Fruit fly (Drosophila melanogaster) Kc167 (cell line): ENCODE measurements around the gene CG5808.

Experiments used
- Myc ChIP-seq: fragments of >200 bp; optimal IDR thresholded peaks from 2 replicates; lab custom pipeline; 2017; ENCODE audit warnings: missing external identifiers
- Sin3A ChIP-seq: fragments of >200 bp; optimal IDR thresholded peaks from 2 replicates; lab custom pipeline; 2018; ENCODE audit warnings: missing external identifiers
- h ChIP-seq: fragments of >200 bp; optimal IDR thresholded peaks from 3 replicates; lab custom pipeline; 2018; ENCODE audit warnings: missing external identifiers
- insv ChIP-seq: fragments of >200 bp; optimal IDR thresholded peaks from 3 replicates; lab custom pipeline; 2018; ENCODE audit warnings: missing external identifiers
- psq ChIP-seq: fragments of >200 bp; optimal IDR thresholded peaks from 2 replicates; lab custom pipeline; 2017; ENCODE audit warnings: missing external identifiers
- ttk ChIP-seq: sonication (Bioruptor generic); optimal IDR thresholded peaks from 2 replicates; lab custom pipeline; 2017; ENCODE audit warnings: missing external identifiers

The CG5808 gene

DNA sequence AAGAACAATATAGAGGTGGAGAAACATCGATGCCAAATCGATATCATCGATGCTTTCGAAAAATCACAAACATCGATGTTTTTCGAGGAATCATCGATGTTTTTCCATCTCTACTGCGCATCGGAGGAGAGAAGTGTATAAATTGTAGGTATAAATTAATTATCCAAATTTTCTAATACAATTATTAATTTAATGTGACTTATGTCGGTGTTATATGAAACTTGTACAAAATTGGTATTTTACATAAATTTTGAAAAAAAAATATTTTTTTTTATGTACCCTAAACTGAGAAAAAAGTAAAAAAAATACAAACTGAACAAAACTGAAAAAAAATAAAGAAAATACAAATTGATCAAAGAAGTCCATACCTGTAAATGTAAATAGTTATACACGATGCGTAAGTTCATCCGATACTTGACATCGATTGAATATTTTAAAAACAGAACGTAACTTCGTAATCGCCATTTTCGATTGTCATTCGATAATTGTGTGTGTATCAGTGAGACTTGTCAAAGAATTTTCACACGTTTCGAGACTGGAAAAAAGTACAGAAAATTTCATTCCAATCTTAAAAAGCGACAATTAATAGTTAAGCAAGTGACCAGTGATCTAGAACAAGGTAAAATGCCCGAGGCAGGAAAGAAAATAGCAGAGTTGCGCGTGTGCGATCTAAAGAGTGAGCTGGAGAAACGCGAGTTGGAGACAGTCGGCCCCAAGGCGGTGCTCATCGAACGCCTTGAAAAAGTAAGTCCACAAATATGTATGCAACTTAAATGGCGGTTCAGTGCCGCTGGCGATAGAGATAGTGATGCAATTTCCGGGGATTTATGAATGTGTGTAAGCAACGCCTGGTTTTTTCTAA is at the start of gene CG5808, which contains the start of gene Saf-B:
CG5808 (minus strand) TSS at position 15 of the 862 bp plus-strand sequence.
Saf-B (plus strand) TSS at position 472 of the 862 bp plus-strand sequence.
- no peak for TF ChIP-seq Sin3A (lab: Kevin White, UChicago)
- no peak for TF ChIP-seq ttk (lab: Kevin White, UChicago)
- no peak for TF ChIP-seq psq
- TF ChIP-seq insv (lab: Kevin White, UChicago): no peak
- no peak for TF ChIP-seq Myc (lab: Kevin White, UChicago)
- TF ChIP-seq h (lab: Kevin White, UChicago): no peak

DNA sequence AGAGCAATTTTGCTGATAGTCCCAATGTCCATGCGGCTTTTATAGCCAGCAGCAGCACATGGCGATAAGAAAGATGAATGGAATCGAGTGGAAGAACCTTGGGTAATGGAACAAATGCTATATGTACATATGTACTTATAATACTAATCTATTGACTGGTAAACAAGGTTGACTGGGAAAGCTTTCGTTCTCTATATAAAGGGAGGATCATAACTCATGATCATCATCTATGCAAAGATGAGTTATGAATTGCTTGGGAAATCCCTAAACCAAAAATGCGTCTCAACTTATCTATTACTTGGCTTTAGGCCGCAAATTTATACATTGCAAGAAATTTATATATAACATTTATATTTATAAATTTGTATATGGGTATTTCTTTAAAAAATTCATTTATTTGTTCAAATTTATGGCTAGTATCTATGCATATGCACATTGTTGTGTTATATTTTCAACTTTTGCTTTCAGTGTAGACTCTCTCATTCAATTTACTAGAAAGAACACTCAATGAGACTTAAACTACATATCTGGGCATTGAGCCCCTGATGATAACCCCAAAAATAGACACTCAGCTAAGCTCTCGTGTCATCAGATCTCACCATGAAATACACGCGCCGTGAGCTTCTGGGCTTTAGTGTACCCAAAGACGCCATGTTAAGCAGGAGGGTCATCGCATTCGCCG is 48.1 kb upstream of the CG5808 start, which contains the start of the genes Srg1 and Elal:
Srg1 (minus strand) TSS at position 14 of the 682 bp plus-strand sequence.
Elal (plus strand) TSS at position 632 of the 682 bp plus-strand sequence.
- TF ChIP-seq h (lab: Kevin White, UChicago) (no peak), ttk (lab: Kevin White, UChicago) (no peak), Sin3A (lab: Kevin White, UChicago) (no peak), Myc (lab: Kevin White, UChicago) (no peak), insv (lab: Kevin White, UChicago) (no peak), psq (no peak)

DNA sequence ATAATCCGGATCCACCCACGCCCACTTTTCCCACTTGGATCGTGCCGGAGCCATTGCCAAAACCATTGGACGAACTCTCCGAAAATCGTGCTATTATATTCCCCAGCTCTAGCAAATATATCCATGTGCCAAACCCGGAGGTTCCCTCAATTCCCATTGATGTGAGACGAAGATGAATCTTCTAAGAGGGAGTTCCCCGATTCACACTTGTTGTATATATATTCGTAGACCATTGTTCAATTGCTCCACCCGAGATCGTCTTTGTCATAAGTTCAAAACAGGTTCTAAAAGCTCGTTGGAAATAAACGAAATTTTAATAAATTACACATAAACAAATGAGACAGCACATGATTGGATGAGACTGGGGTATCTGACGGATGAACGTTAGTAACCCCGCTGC is 47.1 kb upstream of the CG5808 start:
- TF ChIP-seq Sin3A (lab: Kevin White, UChicago): no peak
- no peak for TF ChIP-seq insv (lab: Kevin White, UChicago)
- no peak for TF ChIP-seq psq
- no peak for TF ChIP-seq Myc (lab: Kevin White, UChicago)

DNA sequence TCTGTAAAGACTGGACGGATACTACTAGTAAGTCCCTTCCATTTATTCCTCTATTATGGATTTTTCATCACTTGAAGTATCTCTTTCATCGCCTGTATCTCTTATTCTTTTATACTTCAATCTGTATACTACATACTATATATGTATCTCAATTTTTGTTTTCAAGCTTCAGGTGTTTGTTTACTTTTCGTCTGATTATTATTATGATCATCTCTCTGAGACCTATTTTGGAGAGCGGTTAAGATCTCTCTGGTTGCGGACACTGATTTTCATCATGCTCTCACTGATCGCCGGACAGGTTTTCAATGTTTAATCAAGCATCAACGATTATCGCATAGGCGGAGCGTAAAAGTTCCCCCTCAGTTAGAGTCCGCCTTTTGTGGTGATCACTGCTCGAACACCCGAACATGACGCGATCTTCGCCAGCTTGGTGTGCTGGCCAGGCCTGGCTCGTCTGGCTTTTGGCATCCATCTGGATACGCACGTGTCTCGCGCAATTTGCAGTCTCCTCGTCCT is 45.8 kb upstream of the CG5808 start, which contains the start of gene CG7016:
CG7016 (plus strand) TSS at position 358 of the 516 bp plus-strand sequence.
- TF ChIP-seq Myc (lab: Kevin White, UChicago) (no peak), insv (lab: Kevin White, UChicago) (no peak), ttk (lab: Kevin White, UChicago) (no peak), h (lab: Kevin White, UChicago) (no peak), psq (no peak), Sin3A (lab: Kevin White, UChicago) (no peak)

DNA sequence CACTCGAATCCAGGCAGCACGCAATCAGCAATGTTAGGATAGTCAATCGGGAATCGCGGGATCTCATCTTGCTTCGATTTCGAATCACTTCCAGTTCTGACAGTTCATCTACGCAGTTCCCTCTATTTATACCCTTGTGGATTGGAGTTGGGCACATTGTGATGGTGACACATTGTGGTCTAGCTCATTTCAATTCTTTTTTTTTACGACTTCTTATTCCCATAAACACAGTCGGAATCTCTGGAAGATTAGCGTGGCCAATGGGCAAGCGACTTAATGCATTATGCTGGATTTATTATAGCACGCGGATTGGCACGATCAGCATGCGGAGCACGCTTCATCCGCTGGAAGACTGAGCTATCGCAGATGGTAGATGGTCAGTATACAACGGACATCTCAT is 45.3 kb upstream of the CG5808 start, which contains the start of gene CG13640:
CG13640 (minus strand) TSS at position 101 of the 400 bp plus-strand sequence.
- TF ChIP-seq Myc (lab: Kevin White, UChicago) (no peak), ttk (lab: Kevin White, UChicago) (no peak), Sin3A (lab: Kevin White, UChicago) (no peak), psq (no peak)

DNA sequence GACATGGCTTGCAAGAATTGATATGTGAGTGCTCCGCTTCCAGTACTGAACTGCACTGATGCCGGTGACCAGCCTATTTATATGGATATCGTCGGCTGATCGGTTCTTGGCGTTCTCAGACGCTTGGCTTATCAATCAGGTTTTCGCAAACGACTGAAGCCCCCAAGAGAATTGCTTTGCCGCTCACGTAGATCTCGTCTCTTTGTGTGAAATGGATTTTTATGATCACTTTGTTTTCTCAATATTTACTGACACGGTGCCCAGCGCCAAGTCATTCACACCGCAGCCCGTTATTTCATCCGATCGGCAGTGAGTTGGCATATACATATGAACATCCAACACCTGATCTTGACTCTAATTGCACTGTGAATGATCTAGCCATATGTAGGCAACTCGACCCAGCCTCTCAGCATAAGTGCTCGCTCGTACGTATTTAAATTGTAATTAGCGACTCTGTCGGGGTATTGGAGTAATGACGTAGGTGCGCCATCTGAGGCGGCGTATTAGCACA is 43.6 kb upstream of the CG5808 start, which contains the start of gene CG13639:
CG13639 (minus strand) TSS at position 51 of the 511 bp plus-strand sequence.
- TF ChIP-seq Sin3A (lab: Kevin White, UChicago) (no peak), insv (lab: Kevin White, UChicago) (no peak), psq (no peak), Myc (lab: Kevin White, UChicago) (no peak), h (lab: Kevin White, UChicago) (no peak), ttk (lab: Kevin White, UChicago) (no peak)

DNA sequence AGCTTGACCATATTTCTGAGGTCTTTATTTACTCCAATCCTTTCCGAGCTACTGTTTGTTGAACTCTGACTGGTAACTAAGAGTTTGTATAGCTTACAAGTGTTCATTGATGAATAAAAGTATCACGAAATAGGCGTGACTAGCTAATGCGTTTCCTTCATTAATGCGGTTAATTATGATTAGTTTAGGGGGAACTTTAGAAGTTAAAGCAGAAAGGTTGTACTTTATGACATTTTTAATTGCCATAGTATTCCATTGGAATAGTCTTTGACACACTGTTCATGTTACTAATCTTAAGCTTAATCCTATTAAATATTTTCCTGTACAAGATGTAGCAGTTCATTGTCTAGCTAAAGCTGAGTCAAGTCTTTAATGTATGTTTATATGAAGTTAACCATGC is 42.9 kb upstream of the CG5808 start, which contains the start of gene ppk22:
ppk22 (minus strand) TSS at position 101 of the 400 bp plus-strand sequence.
- no peak for TF ChIP-seq insv (lab: Kevin White, UChicago)
- no peak for TF ChIP-seq Myc (lab: Kevin White, UChicago)
- TF ChIP-seq psq: no peak
- TF ChIP-seq ttk (lab: Kevin White, UChicago): no peak
- TF ChIP-seq Sin3A (lab: Kevin White, UChicago): no peak
- no peak for TF ChIP-seq h (lab: Kevin White, UChicago)

DNA sequence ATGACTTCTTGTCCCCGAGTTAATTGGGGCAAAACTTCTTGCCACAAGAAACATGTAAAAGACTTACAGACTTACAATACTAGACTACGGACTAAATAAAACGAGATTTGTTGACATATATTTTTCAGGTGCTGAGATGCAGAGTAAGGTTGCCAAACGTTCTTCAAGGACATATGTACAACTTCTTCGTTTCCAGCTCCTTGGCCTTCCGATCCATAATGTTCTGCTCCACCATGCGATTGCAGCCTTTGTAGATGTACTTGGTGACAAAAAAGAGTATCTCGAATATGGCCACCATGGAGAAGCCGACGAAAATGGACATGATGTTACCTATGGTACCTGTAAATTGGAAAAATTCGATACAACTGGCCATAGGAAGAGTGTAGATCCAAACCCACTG is 40.7 kb upstream of the CG5808 start, which contains the start of gene CAH4:
CAH4 (minus strand) TSS at position 101 of the 400 bp plus-strand sequence.
- TF ChIP-seq insv (lab: Kevin White, UChicago) (no peak), ttk (lab: Kevin White, UChicago) (no peak), h (lab: Kevin White, UChicago) (no peak), Sin3A (lab: Kevin White, UChicago) (no peak), Myc (lab: Kevin White, UChicago) (no peak), psq (no peak)

DNA sequence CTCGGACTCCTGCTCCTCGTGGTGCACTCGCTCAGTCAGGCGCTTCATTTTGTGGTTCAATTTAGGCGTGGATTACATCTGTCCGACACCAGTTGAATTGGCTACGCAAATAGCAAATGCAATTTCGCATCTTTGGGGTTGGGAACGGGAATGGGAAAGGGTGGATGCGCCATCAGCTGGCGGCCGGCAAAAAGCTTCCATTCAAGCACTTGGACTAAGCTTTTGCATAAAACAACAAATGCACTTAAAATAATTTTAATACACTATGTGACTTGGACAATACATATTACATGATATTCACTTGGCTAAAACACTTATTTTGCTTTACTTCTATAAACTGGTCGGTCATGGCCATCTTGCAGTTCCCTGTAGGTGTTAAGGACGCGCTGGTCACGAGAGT is 39.3 kb upstream of the CG5808 start, which contains the start of gene HDAC11:
HDAC11 (minus strand) TSS at position 101 of the 400 bp plus-strand sequence.
- no peak for TF ChIP-seq psq
- TF ChIP-seq Myc (lab: Kevin White, UChicago): no peak
- no peak for TF ChIP-seq Sin3A (lab: Kevin White, UChicago)
- no peak for TF ChIP-seq insv (lab: Kevin White, UChicago)
- TF ChIP-seq h (lab: Kevin White, UChicago): no peak
- TF ChIP-seq ttk (lab: Kevin White, UChicago): no peak

DNA sequence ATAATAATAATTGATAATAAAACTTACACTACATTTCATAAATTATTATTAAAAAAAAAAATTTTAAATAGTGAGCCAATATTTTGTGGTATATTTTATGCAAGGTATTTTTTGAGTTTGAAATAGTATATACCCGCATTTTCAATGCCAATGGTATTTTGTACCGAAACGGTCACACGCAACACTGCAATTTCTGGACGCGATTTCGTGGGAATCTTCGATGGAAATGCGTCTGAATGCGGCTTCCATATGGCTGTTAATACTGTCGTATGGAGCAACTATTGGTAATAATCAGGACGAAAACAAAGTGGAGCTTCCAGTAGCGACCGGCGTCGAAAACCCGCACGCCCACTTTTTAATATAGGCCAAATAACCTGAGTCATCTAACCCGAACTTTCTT is 34.6 kb upstream of the CG5808 start, which contains the start of gene Nct:
Nct (plus strand) TSS at position 173 of the 400 bp plus-strand sequence.
- TF ChIP-seq psq (no peak), Sin3A (lab: Kevin White, UChicago) (no peak), h (lab: Kevin White, UChicago) (no peak), Myc (lab: Kevin White, UChicago) (no peak), ttk (lab: Kevin White, UChicago) (no peak), insv (lab: Kevin White, UChicago) (no peak)
